Fruit fly (Drosophila melanogaster): ENCODE measurements around the gene CG31125.
A peak's percentile ranks its signal among the peaks of the same experiment; 100 is the strongest.

The CG31125 gene

dm6 chr3R:24626667-24627066 is 28.0 kb downstream of the CG31125 start:
- no peak for TF ChIP-seq CTCF (optimal IDR thresholded peaks at IDR 0.05)
- no peak for TF ChIP-seq CG8478 (optimal IDR thresholded peaks at IDR 0.05)

- TF ChIP-seq CTCF (optimal IDR thresholded peaks at IDR 0.05) (no peak), CG8478 (optimal IDR thresholded peaks at IDR 0.05) (no peak)
Measured at dm6 chr3R:24626003-24626486, 28.6 kb downstream of the CG31125 start.

- TF ChIP-seq CTCF (optimal IDR thresholded peaks at IDR 0.05) (peak; percentile 2 to 4), CG8478 (optimal IDR thresholded peaks at IDR 0.05) (no peak)
Measured at dm6 chr3R:24625517-24625925, 29.1 kb downstream of the CG31125 start, which contains the start of the genes Syx18 and atl. Gene Syx18, minus strand, starts transcription at chr3R:24625562. Gene atl, plus strand, starts transcription at chr3R:24625671.

- TF ChIP-seq CTCF (optimal IDR thresholded peaks at IDR 0.05) (no peak), CG8478 (optimal IDR thresholded peaks at IDR 0.05) (no peak)
Measured at dm6 chr3R:24620569-24620968, 34.1 kb downstream of the CG31125 start.

- TF ChIP-seq CTCF (optimal IDR thresholded peaks at IDR 0.05) (no peak), CG8478 (optimal IDR thresholded peaks at IDR 0.05) (no peak)
Measured at dm6 chr3R:24614707-24615022, 40.0 kb downstream of the CG31125 start.

DNA sequence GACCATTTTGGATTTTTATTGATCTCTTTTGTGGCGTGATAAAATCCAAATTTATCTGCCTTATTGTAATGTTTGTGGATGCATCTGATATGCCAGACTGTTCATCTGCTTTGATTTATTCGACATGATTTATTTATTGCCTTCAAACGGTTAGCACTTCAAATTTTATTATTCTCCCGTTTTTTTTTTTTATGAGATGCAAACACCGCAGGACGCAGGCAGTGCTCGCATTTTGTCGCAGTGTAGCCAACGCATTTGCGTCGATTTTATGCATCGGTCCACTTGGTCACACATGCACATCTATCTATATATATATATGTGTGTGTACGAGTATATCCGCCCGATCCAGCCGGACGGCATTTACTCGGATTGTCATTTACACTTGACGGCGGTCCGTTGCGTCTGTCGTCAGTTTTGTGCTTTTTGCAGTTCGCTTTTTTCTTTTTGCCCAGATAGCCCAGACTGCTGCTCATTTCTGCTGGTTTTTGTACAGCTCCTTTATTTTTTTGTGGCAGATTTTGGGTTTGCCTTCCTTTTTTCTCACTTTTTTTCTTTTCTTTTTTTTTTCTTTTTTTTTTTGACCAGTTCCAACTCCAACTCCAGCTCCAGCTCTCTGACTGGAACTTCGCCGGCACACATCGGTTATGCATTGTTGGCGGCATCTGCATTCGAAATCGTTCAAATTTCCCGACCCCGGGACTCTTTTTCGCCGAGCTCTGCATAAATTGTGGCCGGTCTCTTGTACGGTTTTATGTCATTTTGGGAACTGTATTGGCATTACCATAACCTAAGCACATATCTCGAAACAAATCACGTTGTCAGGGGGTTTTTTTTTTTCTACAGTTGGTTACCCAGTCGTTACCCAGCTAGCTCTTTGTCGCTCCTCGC is 40.6 kb downstream of the CG31125 start:
- no peak for TF ChIP-seq CG8478 (optimal IDR thresholded peaks at IDR 0.05)
- TF ChIP-seq CTCF (optimal IDR thresholded peaks at IDR 0.05): no peak

DNA sequence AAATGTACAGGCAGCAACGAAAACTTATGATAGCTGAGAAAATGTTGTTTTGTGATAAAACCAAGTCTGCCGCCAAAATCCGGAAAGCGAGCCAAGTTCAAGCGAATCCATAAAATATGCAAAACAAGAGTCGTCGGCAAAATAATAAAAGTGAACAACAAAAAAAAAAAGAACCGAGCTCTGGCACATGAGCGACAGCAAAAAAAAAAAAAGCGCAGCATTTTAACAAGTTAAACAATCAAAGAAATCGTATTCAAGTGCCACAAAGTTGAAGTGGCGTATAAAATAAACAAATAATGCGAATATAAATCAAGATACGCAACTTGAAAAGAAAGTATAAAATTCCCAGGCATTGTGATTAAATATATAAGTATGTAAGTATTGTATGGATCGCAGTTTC is 46.3 kb downstream of the CG31125 start:
- no peak for TF ChIP-seq CG8478 (optimal IDR thresholded peaks at IDR 0.05)
- TF ChIP-seq CTCF (optimal IDR thresholded peaks at IDR 0.05): no peak

dm6 chr3R:24606868-24607267 is 47.8 kb downstream of the CG31125 start:
- TF ChIP-seq CTCF (optimal IDR thresholded peaks at IDR 0.05) (no peak), CG8478 (optimal IDR thresholded peaks at IDR 0.05) (no peak)

DNA sequence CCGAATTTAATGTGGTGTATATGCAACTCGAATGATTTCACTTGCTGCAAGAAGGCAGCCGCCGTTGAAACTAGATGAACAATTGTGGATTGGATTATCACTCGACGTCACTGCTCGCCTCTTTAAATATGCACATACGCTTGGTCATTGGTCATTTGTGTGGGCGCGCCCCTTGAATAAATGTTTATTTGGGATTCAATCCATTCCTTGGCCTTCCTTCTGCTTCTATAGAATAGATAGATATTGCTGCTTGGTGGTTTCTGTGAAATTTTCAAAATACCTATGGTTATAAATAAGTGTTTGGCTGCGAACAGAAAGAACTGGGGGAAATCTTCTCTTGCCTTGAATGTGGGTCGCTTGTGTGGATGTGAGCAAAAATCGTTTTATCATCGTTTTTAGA is 50.5 kb downstream of the CG31125 start:
- TF ChIP-seq CG8478 (optimal IDR thresholded peaks at IDR 0.05): no peak

- TF ChIP-seq CTCF (optimal IDR thresholded peaks at IDR 0.05): no peak
- no peak for TF ChIP-seq CG8478 (optimal IDR thresholded peaks at IDR 0.05)
Measured at dm6 chr3R:24603399-24604131, 51.1 kb downstream of the CG31125 start.
